Fruit fly (Drosophila melanogaster) whole organism, wandering third instar larva: ENCODE measurements around the gene CG4004.

Source experiments
- Abd-B ChIP-seq: fragments of >200 bp; optimal IDR thresholded peaks from 2 replicates; lab custom pipeline; 2017; ENCODE audit warnings: missing biosample characterization, missing genetic modification characterization
- CG32264 ChIP-seq: fragments of 200-800 bp; sonication (Bioruptor generic); optimal IDR thresholded peaks from 2 replicates; lab custom pipeline; 2016; ENCODE audit warnings: missing biosample characterization, missing genetic modification characterization
- CG9705 ChIP-seq: fragments of 200-800 bp; sonication (Bioruptor generic); optimal IDR thresholded peaks from 2 replicates; lab custom pipeline; 2018; ENCODE audit warnings: missing biosample characterization, mild to moderate bottlenecking, missing genetic modification characterization
- CrebA ChIP-seq: fragments of 200-800 bp; sonication (Bioruptor generic); optimal IDR thresholded peaks from 2 replicates; lab custom pipeline; 2016; ENCODE audit warnings: missing biosample characterization, mild to moderate bottlenecking, missing genetic modification characterization, borderline replicate concordance
- Dfd ChIP-seq: fragments of >200 bp; optimal IDR thresholded peaks from 2 replicates; lab custom pipeline; 2017; ENCODE audit warnings: missing biosample characterization, missing genetic modification characterization
- Dif ChIP-seq: fragments of 200-275, 200-300 bp; sonication (Bioruptor generic); optimal IDR thresholded peaks from 2 replicates; lab custom pipeline; 2018; ENCODE audit warnings: missing biosample characterization, missing genetic modification characterization; ENCODE audit not compliant: partially characterized antibody
- GATAd ChIP-seq: sonication (Bioruptor generic); optimal IDR thresholded peaks from 2 replicates; lab custom pipeline; 2016; ENCODE audit warnings: missing biosample characterization, missing genetic modification characterization
- HLH106 ChIP-seq: fragments of 200-800 bp; optimal IDR thresholded peaks from 3 replicates; lab custom pipeline; 2019; ENCODE audit warnings: missing biosample characterization, mild to moderate bottlenecking, missing genetic modification characterization, moderate library complexity
- Hnf4 ChIP-seq: fragments of 200-800 bp; sonication (Bioruptor generic); optimal IDR thresholded peaks from 2 replicates; lab custom pipeline; 2016; ENCODE audit warnings: missing biosample characterization, mild to moderate bottlenecking, missing genetic modification characterization
- Hr78 ChIP-seq: fragments of >200 bp; optimal IDR thresholded peaks from 2 replicates; lab custom pipeline; 2017; ENCODE audit warnings: missing biosample characterization, missing genetic modification characterization
- Hr83 ChIP-seq: fragments of 200-300 bp; sonication (Bioruptor generic); optimal IDR thresholded peaks from 2 replicates; lab custom pipeline; 2016; ENCODE audit warnings: missing biosample characterization, mild to moderate bottlenecking, missing genetic modification characterization, moderate library complexity; ENCODE audit not compliant: poor library complexity, severe bottlenecking
- Jra ChIP-seq: sonication (Bioruptor generic); optimal IDR thresholded peaks from 2 replicates; lab custom pipeline; 2016; ENCODE audit warnings: missing biosample characterization, missing genetic modification characterization
- Mio ChIP-seq: sonication (Bioruptor generic); optimal IDR thresholded peaks from 2 replicates; lab custom pipeline; 2016; ENCODE audit warnings: missing biosample characterization, missing genetic modification characterization
- Myc ChIP-seq: fragments of >200 bp; optimal IDR thresholded peaks from 2 replicates; lab custom pipeline; 2017
- OdsH ChIP-seq: fragments of 200-800 bp; sonication (Bioruptor generic); optimal IDR thresholded peaks from 2 replicates; lab custom pipeline; 2016; ENCODE audit warnings: missing biosample characterization, mild to moderate bottlenecking, missing genetic modification characterization
- Sp1 ChIP-seq: fragments of 200-800 bp; sonication (Bioruptor generic); optimal IDR thresholded peaks from 3 replicates; lab custom pipeline; 2019; ENCODE audit warnings: missing biosample characterization, mild to moderate bottlenecking, missing genetic modification characterization, moderate library complexity
- Vsx2 ChIP-seq: fragments of 200-300, 225-300 bp; sonication (Bioruptor generic); optimal IDR thresholded peaks from 2 replicates; lab custom pipeline; 2018; ENCODE audit warnings: missing biosample characterization, missing genetic modification characterization; ENCODE audit not compliant: partially characterized antibody
- br ChIP-seq: fragments of 200-800 bp; sonication (Bioruptor generic); optimal IDR thresholded peaks from 2 replicates; lab custom pipeline; 2016; ENCODE audit warnings: missing biosample characterization, missing genetic modification characterization
- brk ChIP-seq: fragments of 200-800 bp; sonication (Bioruptor generic); optimal IDR thresholded peaks from 2 replicates; lab custom pipeline; 2016; ENCODE audit warnings: missing biosample characterization, mild to moderate bottlenecking, missing genetic modification characterization
- dl ChIP-seq, 2 experiments: fragments of 175-275, 200-275 bp in 1 of 2; fragments of 200-275 bp in 1 of 2; sonication (Bioruptor generic); optimal IDR thresholded peaks; lab custom pipeline; 2018; ENCODE audit warnings: mild to moderate bottlenecking in 2 of 2, missing biosample characterization in 2 of 2, missing genetic modification characterization in 2 of 2, moderate library complexity in 2 of 2; ENCODE audit not compliant: partially characterized antibody in 2 of 2, insufficient read depth in 1 of 2
- dmrt93B ChIP-seq: fragments of 200-800 bp; sonication (Bioruptor generic); optimal IDR thresholded peaks from 2 replicates; lab custom pipeline; 2018; ENCODE audit warnings: missing biosample characterization, mild to moderate bottlenecking, missing genetic modification characterization
- ey ChIP-seq: fragments of 200-800 bp; sonication (Bioruptor generic); optimal IDR thresholded peaks from 2 replicates; lab custom pipeline; 2016; ENCODE audit warnings: missing biosample characterization, missing genetic modification characterization
- foxo ChIP-seq, 2 experiments: fragments of 200-800 bp; sonication (Bioruptor generic); optimal IDR thresholded peaks; 2 replicates in 1 of 2; 3 replicates in 1 of 2; lab custom pipeline; 2016 to 2017; ENCODE audit warnings: missing biosample characterization in 2 of 2, missing genetic modification characterization in 2 of 2
- fru ChIP-seq: fragments of 200-800 bp; sonication (Bioruptor generic); optimal IDR thresholded peaks from 3 replicates; lab custom pipeline; 2016; ENCODE audit warnings: missing biosample characterization, mild to moderate bottlenecking, missing genetic modification characterization
- h ChIP-seq: fragments of 200-800 bp; sonication (Bioruptor generic); optimal IDR thresholded peaks from 3 replicates; lab custom pipeline; 2016; ENCODE audit warnings: missing biosample characterization, mild to moderate bottlenecking, missing genetic modification characterization
- jim ChIP-seq: fragments of 175-275, 200-325 bp; sonication (Bioruptor generic); optimal IDR thresholded peaks from 2 replicates; lab custom pipeline; 2016; ENCODE audit warnings: missing biosample characterization, mild to moderate bottlenecking, missing genetic modification characterization
- lola ChIP-seq: fragments of >200 bp; optimal IDR thresholded peaks from 2 replicates; lab custom pipeline; 2017; ENCODE audit warnings: missing biosample characterization, missing genetic modification characterization
- pan ChIP-seq: fragments of >200 bp; optimal IDR thresholded peaks from 2 replicates; lab custom pipeline; 2017
- psq ChIP-seq: fragments of 200-800 bp; sonication (Bioruptor generic); optimal IDR thresholded peaks from 3 replicates; lab custom pipeline; 2017; ENCODE audit warnings: missing biosample characterization, mild to moderate bottlenecking, missing genetic modification characterization, moderate library complexity
- rgr ChIP-seq: fragments of 200-800 bp; sonication (Bioruptor generic); optimal IDR thresholded peaks from 3 replicates; lab custom pipeline; 2016; ENCODE audit warnings: missing biosample characterization, mild to moderate bottlenecking, missing genetic modification characterization
- sage ChIP-seq: fragments of 200-800 bp; sonication (Bioruptor generic); optimal IDR thresholded peaks from 2 replicates; lab custom pipeline; 2016; ENCODE audit warnings: missing biosample characterization, mild to moderate bottlenecking, missing genetic modification characterization
- usp ChIP-seq: fragments of >200 bp; optimal IDR thresholded peaks from 2 replicates; lab custom pipeline; 2017; ENCODE audit warnings: missing biosample characterization, missing genetic modification characterization
- woc ChIP-seq: sonication (Bioruptor generic); optimal IDR thresholded peaks from 2 replicates; lab custom pipeline; 2016; ENCODE audit warnings: missing biosample characterization, mild to moderate bottlenecking, missing genetic modification characterization

CG4004 gene

DNA sequence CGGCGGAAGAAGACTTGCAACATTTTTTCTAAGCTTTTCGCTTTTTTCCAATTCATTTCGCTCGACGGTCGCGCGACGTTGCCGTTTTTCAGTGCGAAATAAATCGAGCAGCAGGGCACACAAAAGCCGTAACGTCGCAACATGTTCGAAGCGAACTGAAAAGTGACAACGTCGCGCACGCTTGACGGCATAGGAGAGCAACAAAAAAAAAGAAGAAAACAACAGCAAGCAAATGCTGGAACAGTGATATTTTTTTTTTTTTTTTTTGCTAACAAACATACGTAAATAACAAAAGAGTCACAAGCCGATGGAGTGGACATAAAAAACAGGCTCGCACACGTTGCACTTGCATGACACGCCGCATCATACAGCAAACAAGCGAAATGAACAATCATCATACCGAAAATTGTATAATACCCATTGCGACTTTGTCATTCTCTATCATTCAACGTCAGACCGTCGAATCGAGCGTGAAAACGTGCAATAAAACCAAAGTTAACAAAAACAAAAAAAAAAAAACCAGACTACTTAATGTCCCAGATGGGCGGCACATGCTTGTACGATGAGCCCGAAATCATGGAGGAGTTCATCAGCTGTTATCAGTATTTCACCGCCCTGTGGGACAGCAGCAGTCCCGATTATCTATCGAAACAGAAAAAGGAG, at the start of gene CG4004:
Gene CG4004, plus strand, starts transcription at position 187 of the 663 bp plus-strand sequence.
- TF ChIP-seq CG9705 (no peak), Dif (peak; percentile 98), CrebA (peak; percentile 53), Abd-B (GFP tag; lab: Kevin White, UChicago) (no peak), h (peak; percentile 35), psq (GFP tag; lab: Kevin White, UChicago) (peak; percentile 34), Hr83 (GFP tag; lab: Kevin White, UChicago) (no peak), jim (no peak), woc (GFP tag; lab: Kevin White, UChicago) (peak; percentile 3), br (GFP tag; lab: Kevin White, UChicago) (peak; percentile 20), Sp1 (peak; percentile 7), Mio (GFP tag; lab: Kevin White, UChicago) (no peak), Vsx2 (GFP tag; lab: Kevin White, UChicago) (peak; percentile 99), sage (peak; percentile 6), pan (lab: Kevin White, UChicago) (no peak), Myc (lab: Kevin White, UChicago) (no peak), Jra (GFP tag; lab: Kevin White, UChicago) (peak; percentile 37), HLH106 (tag; lab: Kevin White, UChicago) (no peak), Hnf4 (GFP tag; lab: Kevin White, UChicago) (peak; percentile 26), usp (GFP tag; lab: Kevin White, UChicago) (no peak), GATAd (no peak), brk (GFP tag; lab: Kevin White, UChicago) (no peak), lola (GFP tag; lab: Kevin White, UChicago) (no peak), Hr78 (GFP tag; lab: Kevin White, UChicago) (no peak), fru (GFP tag; lab: Kevin White, UChicago) (no peak), CG32264 (no peak), OdsH (no peak), dl (GFP tag; optimal IDR thresholded peaks at IDR 0.05; lab: Kevin White, UChicago; ENCODE audit: insufficient read depth in 1 of 2, partially characterized antibody in 2 of 2) (peak; percentile 46 to 94)

DNA sequence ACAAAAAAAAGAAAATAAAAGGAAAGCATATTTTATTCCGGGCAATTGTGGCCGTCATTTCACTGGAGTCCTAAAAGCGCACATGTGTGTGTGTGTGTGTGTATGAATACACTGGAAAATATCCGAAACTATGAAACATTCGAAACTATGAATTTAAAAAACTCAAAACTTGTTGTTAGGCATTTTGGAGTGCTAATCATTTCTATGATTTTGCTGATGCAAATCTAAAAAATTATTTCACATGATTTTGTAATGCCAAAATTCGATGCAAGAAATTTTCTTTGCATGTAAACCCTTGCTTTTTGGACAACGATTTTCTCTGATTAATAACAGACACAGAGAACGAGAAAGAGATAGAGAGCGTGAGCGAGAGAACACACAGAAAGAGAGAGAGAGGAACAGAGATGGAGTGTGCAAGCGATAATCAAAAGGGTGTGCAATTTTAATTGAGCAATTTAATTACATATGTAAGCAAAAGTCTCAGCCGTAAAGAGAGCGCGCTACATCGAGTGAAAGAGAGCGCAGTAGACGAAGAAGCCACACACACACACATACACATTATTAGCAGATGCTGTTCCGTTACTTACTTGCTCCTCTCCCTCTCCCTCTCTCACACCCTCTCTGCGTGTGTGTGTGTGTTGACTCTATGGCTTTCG, 44.8 kb upstream of the CG4004 start:
- TF ChIP-seq woc (GFP tag; lab: Kevin White, UChicago) (peak; percentile 14), Myc (lab: Kevin White, UChicago) (no peak), ey (GFP tag; lab: Kevin White, UChicago) (peak; percentile 36), OdsH (peak; percentile 40), Mio (GFP tag; lab: Kevin White, UChicago) (no peak), rgr (peak; percentile 34), br (GFP tag; lab: Kevin White, UChicago) (peak; percentile 25), fru (GFP tag; lab: Kevin White, UChicago) (peak; percentile 50), Dfd (GFP tag; lab: Kevin White, UChicago) (no peak), foxo (GFP tag; optimal IDR thresholded peaks at IDR 0.05; lab: Kevin White, UChicago) (peak in 1 of 2 experiments; percentile 52), Vsx2 (GFP tag; lab: Kevin White, UChicago) (no peak), psq (GFP tag; lab: Kevin White, UChicago) (peak; percentile 7), Sp1 (peak; percentile 70), CG9705 (peak; percentile 14), HLH106 (tag; lab: Kevin White, UChicago) (peak; percentile 65), h (peak; percentile 54), dmrt93B (peak; percentile 17)
- TF ChIP-seq, all 38 proteins: peak for 13

DNA sequence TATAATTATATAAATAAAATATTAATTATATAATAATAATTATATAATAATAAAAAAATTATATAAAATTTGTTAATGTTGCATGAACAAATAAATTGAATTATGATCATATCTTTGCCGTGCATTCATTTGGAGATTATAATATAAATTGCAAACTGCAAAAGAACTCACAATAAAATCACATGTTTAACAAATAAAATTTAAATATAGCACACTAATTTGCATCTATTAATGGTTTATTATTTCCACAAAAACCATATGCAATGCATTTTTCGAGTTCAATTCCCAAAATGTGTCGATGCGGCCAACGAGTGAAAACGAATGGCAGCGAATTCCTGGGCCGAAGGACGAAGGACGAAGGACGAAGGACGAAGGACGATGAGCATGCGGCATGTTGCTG, 38.5 kb upstream of the CG4004 start, which contains the start of gene CG15725:
Gene CG15725, plus strand, starts transcription at position 301 of the 400 bp plus-strand sequence.
- TF ChIP-seq pan (lab: Kevin White, UChicago) (no peak), Abd-B (GFP tag; lab: Kevin White, UChicago) (no peak)
